Worm (Caenorhabditis elegans) whole organism, L3 larva: ENCODE results near the gene kbp-4.

Experiments used
- R02D3.7 ChIP-seq: fragments of 150-350 bp; optimal IDR thresholded peaks from 2 replicates; lab custom pipeline; 2014; ENCODE audit warnings: missing biosample characterization, missing genetic modification characterization
- ZK546.5 ChIP-seq: sonication (generic microtip); optimal IDR thresholded peaks from 2 replicates; lab custom pipeline; 2017; ENCODE audit warnings: missing biosample characterization, missing genetic modification characterization
- aly-2 ChIP-seq: fragments of 150-350 bp; optimal IDR thresholded peaks from 2 replicates; lab custom pipeline; 2014; ENCODE audit warnings: missing biosample characterization, missing genetic modification characterization
- ama-1 ChIP-seq: fragments of 150-350 bp; optimal IDR thresholded peaks from 2 replicates; lab custom pipeline; 2018
- ceh-16 ChIP-seq: sonication (generic microtip); optimal IDR thresholded peaks from 2 replicates; lab custom pipeline; 2017; ENCODE audit warnings: missing biosample characterization, missing genetic modification characterization
- ceh-28 ChIP-seq: fragments of 150-350 bp; optimal IDR thresholded peaks from 2 replicates; lab custom pipeline; 2014; ENCODE audit warnings: missing biosample characterization, missing genetic modification reagents, missing genetic modification characterization
- ceh-82 ChIP-seq: fragments of 150-350 bp; optimal IDR thresholded peaks from 2 replicates; lab custom pipeline; 2014; ENCODE audit warnings: missing biosample characterization, missing genetic modification characterization
- ceh-9 ChIP-seq: sonication (generic microtip); optimal IDR thresholded peaks from 2 replicates; lab custom pipeline; 2018; ENCODE audit warnings: missing biosample characterization, missing genetic modification characterization
- daf-12 ChIP-seq: fragments of 150-350 bp; optimal IDR thresholded peaks from 2 replicates; lab custom pipeline; 2014; ENCODE audit warnings: missing biosample characterization, missing genetic modification reagents, missing genetic modification characterization
- egl-27 ChIP-seq: sonication (generic microtip); optimal IDR thresholded peaks from 4 replicates; lab custom pipeline; 2017; ENCODE audit warnings: missing biosample characterization, missing genetic modification reagents, missing genetic modification characterization
- egl-5 ChIP-seq: fragments of 150-350 bp; optimal IDR thresholded peaks from 2 replicates; lab custom pipeline; 2017; ENCODE audit warnings: missing biosample characterization, missing genetic modification reagents, missing genetic modification characterization, inconsistent platforms
- elt-1 ChIP-seq: fragments of 150-350 bp; optimal IDR thresholded peaks from 2 replicates; lab custom pipeline; 2014; ENCODE audit warnings: missing biosample characterization, missing genetic modification characterization
- elt-2 ChIP-seq: sonication (generic microtip); optimal IDR thresholded peaks from 2 replicates; lab custom pipeline; 2016; ENCODE audit warnings: missing genetic modification reagents, mild to moderate bottlenecking, missing genetic modification characterization, missing compliant biosample characterization
- elt-3 ChIP-seq, 3 experiments: fragments of 150-350 bp in 1 of 3; sonication (generic microtip) in 2 of 3; optimal IDR thresholded peaks; 2 replicates in 2 of 3; 4 replicates in 1 of 3; lab custom pipeline; 2014 to 2017; ENCODE audit warnings: missing biosample characterization in 3 of 3, missing genetic modification characterization in 3 of 3
- eor-1 ChIP-seq, 2 experiments: fragments of 150-350 bp; optimal IDR thresholded peaks; 2 replicates each; lab custom pipeline; 2014 to 2018; ENCODE audit warnings: missing biosample characterization in 2 of 2, missing genetic modification characterization in 2 of 2
- fkh-10 ChIP-seq: sonication (generic microtip); optimal IDR thresholded peaks from 2 replicates; lab custom pipeline; 2017; ENCODE audit warnings: missing biosample characterization, missing genetic modification reagents, missing genetic modification characterization
- fkh-2 ChIP-seq: fragments of 150-350 bp; optimal IDR thresholded peaks from 2 replicates; lab custom pipeline; 2014; ENCODE audit warnings: missing biosample characterization, missing genetic modification reagents, missing genetic modification characterization
- fos-1 ChIP-seq: fragments of 150-350 bp; optimal IDR thresholded peaks from 2 replicates; lab custom pipeline; 2014; ENCODE audit warnings: missing biosample characterization, missing genetic modification characterization
- hmg-11 ChIP-seq: sonication (generic microtip); optimal IDR thresholded peaks from 2 replicates; lab custom pipeline; 2016; ENCODE audit warnings: missing genetic modification characterization, missing compliant biosample characterization
- jun-1 ChIP-seq: fragments of 150-350 bp; optimal IDR thresholded peaks from 2 replicates; lab custom pipeline; 2014; ENCODE audit warnings: missing biosample characterization, missing genetic modification reagents, missing genetic modification characterization
- lin-15B ChIP-seq: fragments of 150-350 bp; optimal IDR thresholded peaks from 2 replicates; lab custom pipeline; 2014; ENCODE audit warnings: missing biosample characterization, missing genetic modification characterization
- lin-39 ChIP-seq: fragments of 150-350 bp; optimal IDR thresholded peaks from 2 replicates; lab custom pipeline; 2018; ENCODE audit warnings: missing biosample characterization, missing genetic modification reagents, missing genetic modification characterization
- lsy-12 ChIP-seq: sonication (generic microtip); optimal IDR thresholded peaks from 2 replicates; lab custom pipeline; 2016; ENCODE audit warnings: mild to moderate bottlenecking, missing genetic modification characterization, missing compliant biosample characterization
- mdl-1 ChIP-seq: fragments of 150-350 bp; optimal IDR thresholded peaks from 2 replicates; lab custom pipeline; 2014; ENCODE audit warnings: missing biosample characterization, missing genetic modification characterization
- mml-1 ChIP-seq: fragments of 150-350 bp; sonication (generic microtip); optimal IDR thresholded peaks from 3 replicates; lab custom pipeline; 2014; ENCODE audit warnings: missing biosample characterization, missing genetic modification characterization
- nfya-1 ChIP-seq: sonication (generic microtip); optimal IDR thresholded peaks from 2 replicates; lab custom pipeline; 2017; ENCODE audit warnings: missing genetic modification characterization, mild to moderate bottlenecking, missing compliant biosample characterization, antibody characterized with exemption, moderate library complexity; ENCODE audit not compliant: insufficient read depth
- nhr-11 ChIP-seq: fragments of 150-350 bp; optimal IDR thresholded peaks from 2 replicates; lab custom pipeline; 2014; ENCODE audit warnings: missing biosample characterization, missing genetic modification characterization
- nhr-12 ChIP-seq: fragments of 150-350 bp; optimal IDR thresholded peaks from 2 replicates; lab custom pipeline; 2014; ENCODE audit warnings: missing biosample characterization, missing genetic modification characterization
- nhr-23 ChIP-seq: fragments of 150-350 bp; optimal IDR thresholded peaks from 2 replicates; lab custom pipeline; 2014; ENCODE audit warnings: missing biosample characterization, missing genetic modification reagents, missing genetic modification characterization
- nhr-237 ChIP-seq: fragments of 150-350 bp; optimal IDR thresholded peaks from 2 replicates; lab custom pipeline; 2014; ENCODE audit warnings: missing biosample characterization, missing genetic modification characterization
- nhr-25 ChIP-seq: sonication (generic microtip); optimal IDR thresholded peaks from 2 replicates; lab custom pipeline; 2017; ENCODE audit warnings: missing biosample characterization, missing genetic modification characterization
- nhr-28 ChIP-seq: fragments of 150-350 bp; optimal IDR thresholded peaks from 2 replicates; lab custom pipeline; 2014; ENCODE audit warnings: missing biosample characterization, missing genetic modification characterization
- nhr-43 ChIP-seq: sonication (generic microtip); optimal IDR thresholded peaks from 2 replicates; lab custom pipeline; 2016; ENCODE audit warnings: mild to moderate bottlenecking, missing genetic modification characterization, missing compliant biosample characterization; ENCODE audit not compliant: poor library complexity, severe bottlenecking
- nhr-67 ChIP-seq: fragments of 150-350 bp; optimal IDR thresholded peaks from 2 replicates; lab custom pipeline; 2014; ENCODE audit warnings: missing biosample characterization, missing genetic modification characterization
- nhr-76 ChIP-seq: fragments of 150-350 bp; sonication (generic microtip); optimal IDR thresholded peaks from 5 replicates; lab custom pipeline; 2014; ENCODE audit warnings: missing biosample characterization, missing genetic modification characterization
- nhr-77 ChIP-seq: fragments of 150-350 bp; optimal IDR thresholded peaks from 2 replicates; lab custom pipeline; 2014; ENCODE audit warnings: missing biosample characterization, missing genetic modification characterization
- pha-4 ChIP-seq: fragments of 150-350 bp; optimal IDR thresholded peaks from 2 replicates; lab custom pipeline; 2014; ENCODE audit warnings: missing biosample characterization, missing genetic modification reagents, missing genetic modification characterization
- pqm-1 ChIP-seq: fragments of 150-350 bp; optimal IDR thresholded peaks from 2 replicates; lab custom pipeline; 2017; ENCODE audit warnings: missing biosample characterization, missing genetic modification characterization, inconsistent platforms
- sea-2 ChIP-seq: fragments of 150-350 bp; sonication (generic microtip); optimal IDR thresholded peaks from 4 replicates; lab custom pipeline; 2014; ENCODE audit warnings: missing biosample characterization, missing genetic modification reagents, missing genetic modification characterization
- skn-1 ChIP-seq: fragments of 150-350 bp; optimal IDR thresholded peaks from 2 replicates; lab custom pipeline; 2014; ENCODE audit warnings: missing biosample characterization, missing genetic modification characterization
- snpc-4 ChIP-seq: fragments of 150-350 bp; optimal IDR thresholded peaks from 2 replicates; lab custom pipeline; 2014; ENCODE audit warnings: missing biosample characterization, missing genetic modification characterization
- tbx-2 ChIP-seq: sonication (generic microtip); optimal IDR thresholded peaks from 2 replicates; lab custom pipeline; 2016; ENCODE audit warnings: mild to moderate bottlenecking, missing genetic modification characterization, missing compliant biosample characterization
- unc-39 ChIP-seq: sonication (generic microtip); optimal IDR thresholded peaks from 4 replicates; lab custom pipeline; 2017; ENCODE audit warnings: missing biosample characterization, missing genetic modification characterization
- unc-62 ChIP-seq: fragments of 150-350 bp; sonication (generic microtip); optimal IDR thresholded peaks from 4 replicates; lab custom pipeline; 2014; ENCODE audit warnings: missing biosample characterization, missing genetic modification reagents, missing genetic modification characterization
- zag-1 ChIP-seq: fragments of 150-350 bp; optimal IDR thresholded peaks from 2 replicates; lab custom pipeline; 2014; ENCODE audit warnings: missing biosample characterization, missing genetic modification characterization
- ztf-11 ChIP-seq: fragments of 150-350 bp; optimal IDR thresholded peaks from 2 replicates; lab custom pipeline; 2014; ENCODE audit warnings: missing biosample characterization, missing genetic modification characterization
- ztf-4 ChIP-seq: fragments of 150-350 bp; optimal IDR thresholded peaks from 2 replicates; lab custom pipeline; 2014; ENCODE audit warnings: missing biosample characterization, missing genetic modification characterization

Gene kbp-4

DNA sequence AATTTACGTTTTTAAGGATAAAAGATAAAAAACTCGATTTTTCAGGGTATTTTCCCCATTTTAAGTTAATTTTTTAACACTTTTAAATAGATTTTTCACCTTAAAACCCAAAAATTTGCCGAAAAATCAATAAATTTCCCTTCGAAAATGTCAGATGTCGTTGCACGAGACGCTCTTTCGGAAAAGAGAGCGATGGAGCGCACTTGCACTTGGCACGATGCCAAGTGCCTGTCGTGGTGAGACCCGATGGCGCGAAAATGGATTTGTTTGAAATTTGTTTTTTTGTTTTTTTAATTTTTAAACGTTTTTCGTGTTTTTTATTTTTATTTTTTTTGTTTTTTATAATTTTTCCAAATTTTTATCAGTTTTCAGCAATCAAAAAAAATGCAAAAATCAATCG lies at the start of gene kbp-4, which contains the start of gene rab-18:
TSS of gene kbp-4 (plus strand) at position 366 of the 400 bp plus-strand sequence.
TSS of gene rab-18 (minus strand) at position 240 of the 400 bp plus-strand sequence.
- no peak for TF ChIP-seq unc-62 (GFP tag; lab: Kevin White, UChicago)
- TF ChIP-seq nhr-12 (tag; lab: Kevin White, UChicago) = no peak
- no peak for TF ChIP-seq ZK546.5 (tag; lab: Kevin White, UChicago)
- TF ChIP-seq ceh-9 (tag; lab: Kevin White, UChicago) = no peak
- no peak for TF ChIP-seq nhr-237 (tag; lab: Kevin White, UChicago)
- TF ChIP-seq elt-2 = peak; percentile 78
- peak; percentile 97 for TF ChIP-seq nhr-25
- TF ChIP-seq nfya-1 = peak; percentile 96
- peak; percentile 80 for TF ChIP-seq egl-5 (tag; lab: Kevin White, UChicago)
- TF ChIP-seq skn-1 (tag; lab: Kevin White, UChicago) = peak; percentile 81
- TF ChIP-seq nhr-28 (tag; lab: Kevin White, UChicago) = no peak
- no peak for TF ChIP-seq ceh-16
- TF ChIP-seq zag-1 = peak; percentile 46
- TF ChIP-seq elt-3 (tag; optimal IDR thresholded peaks at IDR 0.05; lab: Kevin White, UChicago) = peak in 1 of 3 experiments; percentile 60
- TF ChIP-seq mdl-1 (tag; lab: Kevin White, UChicago) = peak; percentile 81
- no peak for TF ChIP-seq egl-27 (tag; lab: Kevin White, UChicago)
- TF ChIP-seq R02D3.7 (tag; lab: Kevin White, UChicago) = peak; percentile 80
- TF ChIP-seq aly-2 (tag; lab: Kevin White, UChicago) = no peak
- no peak for TF ChIP-seq nhr-76
- TF ChIP-seq eor-1 (tag; optimal IDR thresholded peaks at IDR 0.05; lab: Kevin White, UChicago) = no peak
- peak; percentile 34 for TF ChIP-seq ztf-4
- TF ChIP-seq tbx-2 = peak; percentile 70
- TF ChIP-seq unc-39 (tag; lab: Kevin White, UChicago) = no peak
- peak; percentile 83 for TF ChIP-seq hmg-11 (tag; lab: Kevin White, UChicago)
- TF ChIP-seq nhr-77 = peak; percentile 59
- TF ChIP-seq lin-15B (tag; lab: Kevin White, UChicago) = peak; percentile 99
- peak; percentile 57 for TF ChIP-seq ceh-82 (tag; lab: Kevin White, UChicago)
- TF ChIP-seq ztf-11 (tag; lab: Kevin White, UChicago) = no peak
- peak; percentile 87 for TF ChIP-seq ceh-28
- no peak for TF ChIP-seq daf-12 (tag; lab: Kevin White, UChicago)
- TF ChIP-seq snpc-4 (tag; lab: Kevin White, UChicago) = peak; percentile 87
- peak; percentile 79 for TF ChIP-seq nhr-43
- TF ChIP-seq sea-2 (GFP tag; lab: Kevin White, UChicago) = no peak
- peak; percentile 60 for TF ChIP-seq elt-1
- peak; percentile 62 for TF ChIP-seq fkh-10 (GFP tag; lab: Kevin White, UChicago)
- TF ChIP-seq nhr-67 = no peak
- TF ChIP-seq pha-4 (tag; lab: Kevin White, UChicago) = peak; percentile 98
- no peak for TF ChIP-seq mml-1 (tag; lab: Kevin White, UChicago)
- peak; percentile 71 for TF ChIP-seq ama-1 (lab: Kevin White, UChicago)
- peak; percentile 95 for TF ChIP-seq lin-39 (tag; lab: Kevin White, UChicago)
- peak; percentile 82 for TF ChIP-seq jun-1 (tag; lab: Kevin White, UChicago)
- TF ChIP-seq nhr-23 (tag; lab: Kevin White, UChicago) = peak; percentile 98
- peak; percentile 1 for TF ChIP-seq nhr-11 (tag; lab: Kevin White, UChicago)
- TF ChIP-seq fkh-2 (tag; lab: Kevin White, UChicago) = no peak
- peak; percentile 62 for TF ChIP-seq pqm-1 (tag; lab: Kevin White, UChicago)
- TF ChIP-seq lsy-12 (tag; lab: Kevin White, UChicago) = peak; percentile 60
- no peak for TF ChIP-seq fos-1 (tag; lab: Kevin White, UChicago)
